Worm (Caenorhabditis elegans) whole organism, mixed stage, embryonic: ENCODE data around the gene D1054.1.

Experiments
- M03D4.4 ChIP-seq: sonication (generic microtip); optimal IDR thresholded peaks from 2 replicates; lab custom pipeline; 2017; ENCODE audit warnings: mild to moderate bottlenecking, missing genetic modification characterization, missing compliant biosample characterization
- bed-3 ChIP-seq: fragments of 200-800 bp; sonication (Bioruptor generic); optimal IDR thresholded peaks from 3 replicates; lab custom pipeline; 2018; ENCODE audit warnings: mild to moderate bottlenecking, missing genetic modification characterization, moderate library complexity, missing compliant biosample characterization
- blmp-1 ChIP-seq: fragments of 150-350 bp; optimal IDR thresholded peaks from 2 replicates; lab custom pipeline; 2014; ENCODE audit warnings: missing biosample characterization, missing genetic modification characterization
- ceh-39 ChIP-seq: fragments of 150-350 bp; optimal IDR thresholded peaks from 2 replicates; lab custom pipeline; 2014; ENCODE audit warnings: missing biosample characterization, missing genetic modification characterization
- ceh-43 ChIP-seq: fragments of 200-800 bp; sonication (Bioruptor generic); optimal IDR thresholded peaks from 2 replicates; lab custom pipeline; 2018; ENCODE audit warnings: mild to moderate bottlenecking, missing genetic modification characterization, moderate library complexity, missing compliant biosample characterization
- ceh-83 ChIP-seq: fragments of 200-800 bp; sonication (Bioruptor generic); optimal IDR thresholded peaks from 2 replicates; lab custom pipeline; 2018; ENCODE audit warnings: mild to moderate bottlenecking, missing genetic modification characterization, missing compliant biosample characterization
- ces-1 ChIP-seq: fragments of 150-350 bp; optimal IDR thresholded peaks from 2 replicates; lab custom pipeline; 2014; ENCODE audit warnings: missing biosample characterization, missing genetic modification reagents, missing genetic modification characterization
- cnd-1 ChIP-seq: fragments of 200-800 bp; sonication (Bioruptor generic); optimal IDR thresholded peaks from 2 replicates; lab custom pipeline; 2018; ENCODE audit warnings: mild to moderate bottlenecking, missing genetic modification characterization, missing compliant biosample characterization
- drap-1 ChIP-seq: fragments of 200-800 bp; sonication (Bioruptor generic); optimal IDR thresholded peaks from 3 replicates; lab custom pipeline; 2018; ENCODE audit warnings: mild to moderate bottlenecking, missing genetic modification characterization, missing compliant biosample characterization
- elt-1 ChIP-seq: sonication (generic microtip); optimal IDR thresholded peaks from 2 replicates; lab custom pipeline; 2017; ENCODE audit warnings: missing genetic modification characterization, mild to moderate bottlenecking, missing compliant biosample characterization, antibody characterized with exemption, moderate library complexity, borderline replicate concordance; ENCODE audit not compliant: insufficient read depth
- flh-1 ChIP-seq: fragments of 200-800 bp; sonication (Bioruptor generic); optimal IDR thresholded peaks from 2 replicates; lab custom pipeline; 2018; ENCODE audit warnings: mild to moderate bottlenecking, missing genetic modification characterization, moderate library complexity, missing compliant biosample characterization
- ham-2 ChIP-seq: fragments of 200-800 bp; sonication (Bioruptor generic); optimal IDR thresholded peaks from 2 replicates; lab custom pipeline; 2018; ENCODE audit warnings: mild to moderate bottlenecking, missing genetic modification characterization, missing compliant biosample characterization
- hlh-1 ChIP-seq: fragments of 150-350 bp; optimal IDR thresholded peaks from 2 replicates; lab custom pipeline; 2014; ENCODE audit warnings: missing biosample characterization, missing genetic modification reagents, missing genetic modification characterization
- lin-13 ChIP-seq: fragments of 150-350 bp; optimal IDR thresholded peaks from 2 replicates; lab custom pipeline; 2014; ENCODE audit warnings: missing biosample characterization, missing genetic modification characterization
- lin-32 ChIP-seq: fragments of 200-800 bp; sonication (Bioruptor generic); optimal IDR thresholded peaks from 2 replicates; lab custom pipeline; 2018; ENCODE audit warnings: mild to moderate bottlenecking, missing genetic modification characterization, missing compliant biosample characterization
- lsy-2 ChIP-seq: fragments of 150-350 bp; optimal IDR thresholded peaks from 2 replicates; lab custom pipeline; 2014; ENCODE audit warnings: missing biosample characterization, missing genetic modification characterization
- mab-5 ChIP-seq: fragments of 150-350 bp; optimal IDR thresholded peaks from 2 replicates; lab custom pipeline; 2014; ENCODE audit warnings: missing biosample characterization, missing genetic modification characterization
- mep-1 ChIP-seq: fragments of 150-350 bp; optimal IDR thresholded peaks from 2 replicates; lab custom pipeline; 2017; ENCODE audit warnings: missing biosample characterization, missing genetic modification reagents, missing genetic modification characterization, inconsistent platforms
- mls-2 ChIP-seq: sonication (generic microtip); optimal IDR thresholded peaks from 2 replicates; lab custom pipeline; 2016; ENCODE audit warnings: mild to moderate bottlenecking, missing genetic modification characterization, moderate library complexity, missing compliant biosample characterization
- nhr-12 ChIP-seq: fragments of 150-350 bp; optimal IDR thresholded peaks from 2 replicates; lab custom pipeline; 2014; ENCODE audit warnings: missing biosample characterization, missing genetic modification characterization
- nhr-2 ChIP-seq: fragments of 150-350 bp; optimal IDR thresholded peaks from 2 replicates; lab custom pipeline; 2014; ENCODE audit warnings: missing biosample characterization, missing genetic modification characterization
- nhr-237 ChIP-seq: fragments of 150-350 bp; optimal IDR thresholded peaks from 2 replicates; lab custom pipeline; 2014; ENCODE audit warnings: missing biosample characterization, missing genetic modification characterization
- nhr-28 ChIP-seq: fragments of 150-350 bp; optimal IDR thresholded peaks from 2 replicates; lab custom pipeline; 2014; ENCODE audit warnings: missing biosample characterization, missing genetic modification characterization
- nhr-76 ChIP-seq: sonication (generic microtip); optimal IDR thresholded peaks from 2 replicates; lab custom pipeline; 2017; ENCODE audit warnings: missing biosample characterization, missing genetic modification characterization
- pha-4 ChIP-seq: fragments of 150-350 bp; optimal IDR thresholded peaks from 2 replicates; lab custom pipeline; 2018; ENCODE audit warnings: missing biosample characterization, missing genetic modification reagents, missing genetic modification characterization
- sem-2 ChIP-seq: fragments of 200-800 bp; sonication (Bioruptor generic); optimal IDR thresholded peaks from 2 replicates; lab custom pipeline; 2018; ENCODE audit warnings: mild to moderate bottlenecking, missing genetic modification characterization, missing compliant biosample characterization
- snpc-4 ChIP-seq: fragments of 150-350 bp; optimal IDR thresholded peaks from 2 replicates; lab custom pipeline; 2014; ENCODE audit warnings: missing biosample characterization, missing genetic modification characterization
- sptf-1 ChIP-seq: sonication (generic microtip); optimal IDR thresholded peaks from 2 replicates; lab custom pipeline; 2017; ENCODE audit warnings: mild to moderate bottlenecking, missing genetic modification characterization, moderate library complexity, missing compliant biosample characterization
- tbx-8 ChIP-seq: fragments of 200-800 bp; sonication (Bioruptor generic); optimal IDR thresholded peaks from 2 replicates; lab custom pipeline; 2018; ENCODE audit warnings: mild to moderate bottlenecking, missing genetic modification characterization, moderate library complexity, missing compliant biosample characterization
- unc-120 ChIP-seq: sonication (generic microtip); optimal IDR thresholded peaks from 2 replicates; lab custom pipeline; 2017; ENCODE audit warnings: missing genetic modification characterization, missing compliant biosample characterization; ENCODE audit not compliant: poor library complexity, severe bottlenecking
- unc-39 ChIP-seq: fragments of 150-350 bp; optimal IDR thresholded peaks from 2 replicates; lab custom pipeline; 2014; ENCODE audit warnings: missing biosample characterization, missing genetic modification characterization
- unc-62 ChIP-seq: fragments of 150-350 bp; optimal IDR thresholded peaks from 2 replicates; lab custom pipeline; 2014; ENCODE audit warnings: missing biosample characterization, missing genetic modification reagents, missing genetic modification characterization
- zip-8 ChIP-seq: fragments of 150-350 bp; optimal IDR thresholded peaks from 2 replicates; lab custom pipeline; 2014; ENCODE audit warnings: missing biosample characterization, missing genetic modification characterization
- ztf-11 ChIP-seq: fragments of 150-350 bp; optimal IDR thresholded peaks from 2 replicates; lab custom pipeline; 2014; ENCODE audit warnings: missing biosample characterization, missing genetic modification characterization

D1054.1 gene

ce11 chrV:10784011-10784410 lies 14.0 kb upstream of the D1054.1 start, which contains the start of gene D1054.8:
Gene D1054.8, plus strand, starts transcription at chrV:10784311.
- TF ChIP-seq ceh-39 (tag; lab: Kevin White, UChicago) (no peak), sem-2 (GFP tag; lab: Kevin White, UChicago) (no peak), zip-8 (tag; lab: Kevin White, UChicago) (no peak), flh-1 (GFP tag; lab: Kevin White, UChicago) (no peak), snpc-4 (tag; lab: Kevin White, UChicago) (no peak), lsy-2 (tag; lab: Kevin White, UChicago) (no peak), cnd-1 (tag; lab: Kevin White, UChicago) (no peak), drap-1 (no peak), lin-32 (no peak), sptf-1 (tag; lab: Kevin White, UChicago) (no peak), tbx-8 (GFP tag; lab: Kevin White, UChicago) (no peak), ztf-11 (tag; lab: Kevin White, UChicago) (no peak), nhr-2 (tag; lab: Kevin White, UChicago) (no peak), mab-5 (no peak), nhr-237 (no peak), ceh-83 (GFP tag; lab: Kevin White, UChicago) (no peak), mls-2 (no peak), elt-1 (tag; lab: Kevin White, UChicago) (no peak), ham-2 (no peak)

DNA sequence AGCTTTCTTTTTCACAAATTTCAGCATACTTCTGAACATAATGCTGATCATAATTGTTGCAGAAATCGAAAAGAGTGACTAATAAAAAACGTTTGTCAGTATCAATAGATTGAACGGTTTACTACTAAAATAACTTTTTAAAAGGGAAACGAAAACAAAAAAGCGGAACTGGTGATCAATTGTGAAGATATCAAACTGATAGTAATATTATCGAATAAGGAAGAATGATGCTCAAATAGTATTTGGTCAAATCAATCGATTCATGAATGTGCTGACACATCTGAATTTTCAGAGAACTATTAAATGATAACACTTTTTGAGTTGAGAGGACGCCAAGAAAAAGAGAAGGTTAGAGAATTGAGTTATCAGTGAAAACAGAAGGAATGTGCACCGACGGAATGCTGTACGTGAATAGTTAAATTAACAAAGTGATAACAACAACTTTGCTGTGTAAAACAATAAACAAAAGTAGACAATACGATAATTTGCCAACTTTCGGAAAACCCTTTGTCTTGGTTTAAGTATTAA lies 6.6 kb upstream of the D1054.1 start, which contains the start of gene D1054.5:
D1054.5 (minus strand) TSS at position 51 of the 528 bp plus-strand sequence.
- no peak for TF ChIP-seq nhr-28 (tag; lab: Kevin White, UChicago)
- no peak for TF ChIP-seq ham-2
- no peak for TF ChIP-seq unc-120 (tag; lab: Kevin White, UChicago)
- TF ChIP-seq nhr-237 = no peak
- no peak for TF ChIP-seq unc-62
- TF ChIP-seq ceh-39 (tag; lab: Kevin White, UChicago) = no peak
- no peak for TF ChIP-seq snpc-4 (tag; lab: Kevin White, UChicago)
- no peak for TF ChIP-seq cnd-1 (tag; lab: Kevin White, UChicago)
- TF ChIP-seq sptf-1 (tag; lab: Kevin White, UChicago) = no peak
- TF ChIP-seq, all 35 proteins: peak for 0

ce11 chrV:10773216-10773615 lies 3.2 kb upstream of the D1054.1 start:
- TF ChIP-seq lin-13 (tag; lab: Kevin White, UChicago) = no peak
- no peak for TF ChIP-seq drap-1
- TF ChIP-seq snpc-4 (tag; lab: Kevin White, UChicago) = no peak
- TF ChIP-seq zip-8 (tag; lab: Kevin White, UChicago) = no peak
- no peak for TF ChIP-seq nhr-76 (tag; lab: Kevin White, UChicago)
- TF ChIP-seq hlh-1 (tag; lab: Kevin White, UChicago) = no peak
- TF ChIP-seq mls-2 = no peak
- TF ChIP-seq, all 35 proteins: peak for 0

DNA sequence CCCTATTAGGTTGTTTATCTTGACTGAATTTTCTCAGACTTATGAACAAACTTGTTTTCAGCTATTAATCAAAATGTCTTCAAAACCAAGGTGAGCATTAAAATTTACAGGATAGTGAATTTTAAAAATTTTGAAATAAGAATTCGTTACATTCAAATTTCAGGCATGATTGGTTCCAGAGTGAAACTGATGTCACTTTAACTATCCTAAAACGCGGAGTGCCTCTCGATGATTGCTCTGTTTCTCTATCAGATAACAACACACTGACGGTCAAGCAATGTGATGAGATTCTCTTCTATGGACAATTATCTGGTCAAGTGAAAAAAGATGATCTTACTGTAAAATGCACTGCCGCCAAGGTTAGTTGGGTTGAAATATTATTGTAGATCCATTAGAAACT lies 1.4 kb upstream of the D1054.1 start, which contains the start of gene D1054.3:
D1054.3 (plus strand) TSS at position 62 of the 400 bp plus-strand sequence.
- TF ChIP-seq unc-120 (tag; lab: Kevin White, UChicago) (no peak), ham-2 (no peak), nhr-237 (no peak), ceh-43 (GFP tag; lab: Kevin White, UChicago) (no peak), cnd-1 (tag; lab: Kevin White, UChicago) (no peak), nhr-12 (tag; lab: Kevin White, UChicago) (no peak), M03D4.4 (tag; lab: Kevin White, UChicago) (no peak), blmp-1 (tag; lab: Kevin White, UChicago) (no peak), elt-1 (tag; lab: Kevin White, UChicago) (no peak), pha-4 (no peak), snpc-4 (tag; lab: Kevin White, UChicago) (no peak), nhr-2 (tag; lab: Kevin White, UChicago) (no peak), lin-32 (no peak), unc-39 (tag; lab: Kevin White, UChicago) (no peak), ceh-83 (GFP tag; lab: Kevin White, UChicago) (no peak), nhr-28 (tag; lab: Kevin White, UChicago) (no peak), ces-1 (GFP tag; lab: Kevin White, UChicago) (no peak), mep-1 (no peak), bed-3 (GFP tag; lab: Kevin White, UChicago) (no peak), unc-62 (no peak)
- TF ChIP-seq, all 35 proteins: peak for 0
